Worm (Caenorhabditis elegans) whole organism, young adult: ENCODE measurements around the gene mlp-1.

Source experiments
- D2030.7 ChIP-seq: fragments of 200-800 bp; sonication (Bioruptor generic); IDR thresholded peaks from 2 replicates; pipeline ENCODE4 v1.3.6; 2022; ENCODE audit warnings: missing genetic modification reagents, missing genetic modification characterization, missing compliant biosample characterization
- F33H1.4 ChIP-seq: fragments of 200-800 bp; sonication (Bioruptor generic); IDR thresholded peaks from 2 replicates; pipeline ENCODE4 v1.3.6; 2022; ENCODE audit warnings: missing genetic modification reagents, missing genetic modification characterization, missing compliant biosample characterization
- F52B5.7 ChIP-seq: sonication (generic microtip); optimal IDR thresholded peaks from 2 replicates; lab custom pipeline; 2016; ENCODE audit warnings: mild to moderate bottlenecking, missing genetic modification characterization, missing compliant biosample characterization
- K12H6.12 ChIP-seq: fragments of 200-800 bp; sonication (Bioruptor generic); optimal IDR thresholded peaks from 2 replicates; lab custom pipeline; 2018; ENCODE audit warnings: mild to moderate bottlenecking, missing genetic modification characterization, missing compliant biosample characterization
- Y95B8A.8 ChIP-seq: fragments of 200-800 bp; sonication (Bioruptor generic); IDR thresholded peaks from 2 replicates; pipeline ENCODE4 v1.3.6; 2022; ENCODE audit warnings: missing genetic modification reagents, missing genetic modification characterization, missing compliant biosample characterization
- athp-1 ChIP-seq: sonication (generic microtip); optimal IDR thresholded peaks from 2 replicates; lab custom pipeline; 2017; ENCODE audit warnings: mild to moderate bottlenecking, missing genetic modification characterization, missing compliant biosample characterization
- attf-3 ChIP-seq: fragments of 200-800 bp; sonication (Bioruptor generic); conservative IDR thresholded peaks from 2 replicates; pipeline ENCODE4 v1.3.6; 2022; ENCODE audit warnings: missing genetic modification reagents, missing genetic modification characterization, missing compliant biosample characterization
- attf-5 ChIP-seq: fragments of 200-800 bp; sonication (Bioruptor generic); optimal IDR thresholded peaks from 2 replicates; lab custom pipeline; 2018; ENCODE audit warnings: mild to moderate bottlenecking, missing genetic modification characterization, missing compliant biosample characterization
- ccch-3 ChIP-seq: fragments of 200-800 bp; sonication (Bioruptor generic); optimal IDR thresholded peaks from 2 replicates; lab custom pipeline; 2018; ENCODE audit warnings: mild to moderate bottlenecking, missing genetic modification characterization, missing compliant biosample characterization
- cebp-1 ChIP-seq, 2 experiments: fragments of 200-800 bp in 1 of 2; sonication (Bioruptor generic) in 1 of 2; sonication (generic microtip) in 1 of 2; IDR thresholded peaks in 1 of 2; optimal IDR thresholded peaks in 1 of 2; 2 replicates each; pipeline versions ENCODE4 v1.3.6 to Lab custom; 2017 to 2022; ENCODE audit warnings: missing compliant biosample characterization in 2 of 2, missing genetic modification characterization in 2 of 2, mild to moderate bottlenecking in 1 of 2, missing genetic modification reagents in 1 of 2, moderate library complexity in 1 of 2
- ceh-40 ChIP-seq: fragments of 200-800 bp; sonication (Bioruptor generic); IDR thresholded peaks from 2 replicates; pipeline ENCODE4 v1.3.6; 2022; ENCODE audit warnings: missing genetic modification characterization, missing compliant biosample characterization
- ceh-79 ChIP-seq: sonication (generic microtip); optimal IDR thresholded peaks from 2 replicates; lab custom pipeline; 2017; ENCODE audit warnings: mild to moderate bottlenecking, missing genetic modification characterization, missing compliant biosample characterization
- chd-7 ChIP-seq: sonication (generic microtip); optimal IDR thresholded peaks from 2 replicates; lab custom pipeline; 2016; ENCODE audit warnings: mild to moderate bottlenecking, missing genetic modification characterization, moderate library complexity, missing compliant biosample characterization
- die-1 ChIP-seq: sonication (generic microtip); optimal IDR thresholded peaks from 2 replicates; lab custom pipeline; 2016; ENCODE audit warnings: missing genotype, mild to moderate bottlenecking, missing genetic modification characterization, missing compliant biosample characterization
- dox-1 ChIP-seq: fragments of 200-800 bp; sonication (Bioruptor generic); IDR thresholded peaks from 2 replicates; pipeline ENCODE4 v1.3.6; 2022; ENCODE audit warnings: missing genetic modification reagents, missing genetic modification characterization, missing compliant biosample characterization
- dpff-1 ChIP-seq: sonication (generic microtip); optimal IDR thresholded peaks from 2 replicates; lab custom pipeline; 2017; ENCODE audit warnings: mild to moderate bottlenecking, missing genetic modification characterization, missing compliant biosample characterization
- efl-1 ChIP-seq: fragments of 150-350 bp; optimal IDR thresholded peaks from 2 replicates; lab custom pipeline; 2014; ENCODE audit warnings: missing biosample characterization, missing genetic modification reagents, missing genetic modification characterization
- ekl-4 ChIP-seq: fragments of 200-800 bp; sonication (Bioruptor generic); IDR thresholded peaks from 2 replicates; pipeline ENCODE4 v1.3.6; 2022; ENCODE audit warnings: missing genetic modification reagents, missing genetic modification characterization, missing compliant biosample characterization
- hmg-1.2 ChIP-seq: fragments of 200-800 bp; sonication (Bioruptor generic); IDR thresholded peaks from 2 replicates; pipeline ENCODE4 v1.3.6; 2022; ENCODE audit warnings: missing genetic modification reagents, missing genetic modification characterization, missing compliant biosample characterization
- hsf-1 ChIP-seq: fragments of 200-800 bp; sonication (Bioruptor generic); IDR thresholded peaks from 2 replicates; pipeline ENCODE4 v1.3.6; 2022; ENCODE audit warnings: missing genetic modification reagents, missing genetic modification characterization, missing compliant biosample characterization
- let-526 ChIP-seq: fragments of 200-800 bp; sonication (Bioruptor generic); IDR thresholded peaks from 2 replicates; pipeline ENCODE4 v1.3.6; 2022; ENCODE audit warnings: missing genetic modification reagents, missing genetic modification characterization, missing compliant biosample characterization
- lin-26 ChIP-seq: fragments of 200-800 bp; sonication (Bioruptor generic); IDR thresholded peaks from 2 replicates; pipeline ENCODE4 v1.3.6; 2022; ENCODE audit warnings: missing genetic modification reagents, missing genetic modification characterization, missing compliant biosample characterization
- lsl-1 ChIP-seq: fragments of 200-800 bp; sonication (Bioruptor generic); optimal IDR thresholded peaks from 2 replicates; lab custom pipeline; 2018; ENCODE audit warnings: mild to moderate bottlenecking, missing genetic modification characterization, moderate library complexity, missing compliant biosample characterization
- mcd-1 ChIP-seq: fragments of 200-800 bp; sonication (Bioruptor generic); IDR thresholded peaks from 2 replicates; pipeline ENCODE4 v1.3.6; 2022; ENCODE audit warnings: missing genetic modification reagents, missing genetic modification characterization, missing compliant biosample characterization
- mes-4 ChIP-seq: sonication (generic microtip); optimal IDR thresholded peaks from 2 replicates; lab custom pipeline; 2016; ENCODE audit warnings: missing genotype, missing genetic modification characterization, missing compliant biosample characterization
- nfya-1 ChIP-seq: sonication (generic microtip); optimal IDR thresholded peaks from 2 replicates; lab custom pipeline; 2017; ENCODE audit warnings: antibody characterized with exemption, missing compliant biosample characterization, missing genetic modification characterization, borderline replicate concordance; ENCODE audit not compliant: insufficient read depth
- nfyb-1 ChIP-seq: fragments of 200-800 bp; sonication (Bioruptor generic); IDR thresholded peaks from 2 replicates; pipeline ENCODE4 v1.3.6; 2022; ENCODE audit warnings: missing genetic modification reagents, missing genetic modification characterization, missing compliant biosample characterization
- nhr-27 ChIP-seq: fragments of 200-800 bp; sonication (Bioruptor generic); optimal IDR thresholded peaks from 2 replicates; lab custom pipeline; 2018; ENCODE audit warnings: mild to moderate bottlenecking, missing genetic modification characterization, moderate library complexity, missing compliant biosample characterization
- nhr-90 ChIP-seq: sonication (generic microtip); optimal IDR thresholded peaks from 2 replicates; lab custom pipeline; 2016; ENCODE audit warnings: missing genotype, mild to moderate bottlenecking, missing genetic modification characterization, missing compliant biosample characterization
- sptf-2 ChIP-seq: fragments of 200-800 bp; sonication (Bioruptor generic); optimal IDR thresholded peaks from 2 replicates; lab custom pipeline; 2018; ENCODE audit warnings: mild to moderate bottlenecking, missing genetic modification characterization, missing compliant biosample characterization
- tbx-9 ChIP-seq: sonication (generic microtip); optimal IDR thresholded peaks from 2 replicates; lab custom pipeline; 2016; ENCODE audit warnings: borderline replicate concordance, missing genetic modification characterization, inconsistent platforms, missing compliant biosample characterization
- ztf-22 ChIP-seq: fragments of 200-800 bp; sonication (Bioruptor generic); optimal IDR thresholded peaks from 2 replicates; lab custom pipeline; 2018; ENCODE audit warnings: mild to moderate bottlenecking, missing genetic modification characterization, moderate library complexity, missing compliant biosample characterization
- ztf-25 ChIP-seq: fragments of 200-800 bp; sonication (Bioruptor generic); IDR thresholded peaks from 2 replicates; pipeline ENCODE4 v1.3.6; 2022; ENCODE audit warnings: missing genetic modification reagents, missing genetic modification characterization, missing compliant biosample characterization
- ztf-6 ChIP-seq: fragments of 200-800 bp; sonication (Bioruptor generic); IDR thresholded peaks from 2 replicates; pipeline ENCODE4 v1.3.6; 2022; ENCODE audit warnings: missing genetic modification reagents, missing genetic modification characterization, missing compliant biosample characterization

Gene mlp-1

DNA sequence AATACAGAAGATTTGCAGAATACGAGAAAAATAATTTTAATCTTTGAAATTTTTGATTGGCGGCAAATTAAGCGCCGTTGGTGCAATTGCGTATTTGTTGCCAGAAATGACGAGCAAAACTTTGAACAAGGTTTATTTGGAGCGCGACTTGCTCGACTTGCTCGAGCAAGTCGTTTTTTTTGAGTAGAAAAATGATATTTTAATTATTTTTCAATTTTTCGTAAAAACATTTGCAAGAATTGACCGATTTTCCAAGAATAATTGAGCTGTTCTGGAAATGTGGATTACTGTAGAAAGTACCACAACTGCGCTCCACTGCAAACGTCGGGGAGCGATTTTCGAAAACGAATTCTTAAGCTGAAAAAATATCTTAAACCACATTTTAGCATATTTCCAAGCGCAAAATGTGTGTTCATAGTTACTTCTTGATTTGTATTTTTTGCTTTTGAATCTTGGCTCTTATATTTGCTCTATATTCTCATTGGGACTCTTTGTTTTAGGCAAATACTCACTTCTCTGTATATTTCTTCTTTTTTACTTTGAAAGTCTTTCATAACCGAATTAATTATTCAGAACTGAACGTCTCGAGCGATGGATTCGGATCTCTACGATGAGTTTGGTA lies 34.2 kb upstream of the mlp-1 start, which contains the start of the genes gcna-1 and eftu-2:
Gene gcna-1 (minus strand): TSS at position 96 of the 622 bp plus-strand sequence.
Gene eftu-2 (plus strand): TSS at position 572 of the 622 bp plus-strand sequence.
- TF ChIP-seq mcd-1 (GFP tag; lab: Robert Waterston, UW) (peak; percentile 59), attf-3 (GFP tag; lab: Robert Waterston, UW) (no peak), attf-5 (GFP tag; lab: Kevin White, UChicago) (peak; percentile 12), ceh-79 (tag; lab: Kevin White, UChicago) (no peak), hsf-1 (no peak), D2030.7 (GFP tag; lab: Robert Waterston, UW) (no peak), efl-1 (GFP tag; lab: Kevin White, UChicago) (no peak), mes-4 (tag; lab: Kevin White, UChicago) (no peak), nfya-1 (tag; lab: Kevin White, UChicago) (no peak), lsl-1 (GFP tag; lab: Kevin White, UChicago) (peak; percentile 76), athp-1 (tag; lab: Kevin White, UChicago) (peak; percentile 13), let-526 (GFP tag; lab: Robert Waterston, UW) (no peak)
- TF ChIP-seq, all 124 proteins: peak for 4

DNA sequence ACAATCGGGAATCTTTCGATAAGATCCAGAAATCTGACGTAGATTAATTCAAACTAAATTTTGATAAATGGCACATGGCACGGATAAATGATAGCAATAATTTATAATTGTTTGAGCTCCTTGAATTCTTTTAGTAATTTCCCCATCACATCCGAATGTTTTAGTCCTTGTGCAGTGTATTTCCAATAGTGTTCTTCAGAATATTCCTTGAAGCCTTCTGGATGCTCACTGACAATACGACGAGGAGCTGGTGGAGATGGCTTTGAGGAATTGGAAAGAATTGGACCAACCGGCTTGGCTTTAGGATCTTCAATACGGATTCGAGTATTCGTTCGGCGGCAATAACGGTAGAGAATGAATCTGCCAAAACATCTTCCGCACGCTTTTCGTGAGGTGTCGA lies 31.6 kb upstream of the mlp-1 start:
- no peak for TF ChIP-seq nhr-27 (tag; lab: Kevin White, UChicago)
- no peak for TF ChIP-seq cebp-1 (GFP tag; IDR thresholded peaks at IDR 0.05; lab: Robert Waterston, UW)
- peak; percentile 2 for TF ChIP-seq cebp-1 (tag; optimal IDR thresholded peaks at IDR 0.05; lab: Kevin White, UChicago)
- TF ChIP-seq K12H6.12 (tag; lab: Kevin White, UChicago), result no peak
- TF ChIP-seq tbx-9, result no peak
- TF ChIP-seq nhr-90 (tag; lab: Kevin White, UChicago), result no peak
- no peak for TF ChIP-seq die-1 (tag; lab: Kevin White, UChicago)
- TF ChIP-seq lin-26 (GFP tag; lab: Robert Waterston, UW), result no peak
- peak; percentile 12 for TF ChIP-seq F52B5.7
- no peak for TF ChIP-seq ccch-3
- no peak for TF ChIP-seq dox-1 (GFP tag; lab: Robert Waterston, UW)
- peak; percentile 5 for TF ChIP-seq chd-7 (tag; lab: Kevin White, UChicago)
- 0 out of 2 replicates have a peak, but pooled peaks have one; percentile 7 for TF ChIP-seq hmg-1.2 (GFP tag; lab: Robert Waterston, UW)
- 0 out of 2 replicates have a peak, but pooled peaks have one; percentile 24 for TF ChIP-seq ekl-4 (GFP tag; lab: Robert Waterston, UW)
- TF ChIP-seq ztf-22 (GFP tag; lab: Kevin White, UChicago), result no peak
- 0 out of 2 replicates have a peak, but pooled peaks have one; percentile 39 for TF ChIP-seq nfyb-1
- TF ChIP-seq ceh-40 (GFP tag; lab: Robert Waterston, UW), result no peak
- TF ChIP-seq, all 124 proteins: peak for 6

DNA sequence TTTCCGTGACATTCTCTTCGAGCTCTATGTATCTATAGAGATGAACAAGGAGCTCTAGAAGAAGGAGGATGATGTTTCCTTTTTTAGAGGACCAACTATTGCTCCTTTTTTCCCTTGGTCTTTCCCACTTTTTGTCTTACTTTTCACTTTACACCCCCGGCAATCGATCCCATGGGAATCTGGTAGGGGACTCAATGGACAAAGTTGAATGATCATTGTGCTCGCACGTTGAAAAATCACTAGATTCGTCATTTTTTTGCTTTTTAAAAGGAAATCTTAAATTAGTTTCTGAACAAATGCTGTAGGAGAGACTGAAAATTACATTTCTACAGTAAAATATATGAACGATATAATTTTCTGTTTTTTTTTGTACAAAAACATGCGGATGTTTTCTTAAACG lies 27.2 kb upstream of the mlp-1 start:
- no peak for TF ChIP-seq ztf-25 (GFP tag; lab: Robert Waterston, UW)
- TF ChIP-seq Y95B8A.8 (GFP tag; lab: Robert Waterston, UW), result no peak
- TF ChIP-seq athp-1 (tag; lab: Kevin White, UChicago), result no peak
- no peak for TF ChIP-seq ztf-6 (GFP tag; lab: Robert Waterston, UW)
- no peak for TF ChIP-seq dpff-1 (tag; lab: Kevin White, UChicago)
- TF ChIP-seq F33H1.4 (GFP tag; lab: Robert Waterston, UW), result no peak
- TF ChIP-seq ccch-3, result no peak
- no peak for TF ChIP-seq sptf-2 (GFP tag; lab: Kevin White, UChicago)
- TF ChIP-seq, all 124 proteins: peak for 0
